Fruit fly (Drosophila melanogaster) whole organism, embryonic: ENCODE results near the gene Nxf3.

Experiments used
- Adf1 ChIP-seq: fragments of 200-800 bp; sonication (Bioruptor generic); IDR thresholded peaks from 2 replicates; pipeline ENCODE4 v1.3.6; 2022; ENCODE audit warnings: missing biosample characterization, missing genetic modification characterization
- Atf6 ChIP-seq: fragments of 200-800 bp; sonication (Bioruptor generic); IDR thresholded peaks from 2 replicates; pipeline ENCODE4 v1.3.6; 2022; ENCODE audit warnings: missing biosample characterization, missing genetic modification characterization
- CG1024 ChIP-seq: fragments of 200-800 bp; sonication (Bioruptor generic); IDR thresholded peaks from 2 replicates; pipeline ENCODE4 v1.3.6; 2022; ENCODE audit warnings: missing biosample characterization, missing genetic modification characterization
- CG10321 ChIP-seq: fragments of 200-800 bp; sonication (Bioruptor generic); IDR thresholded peaks from 2 replicates; pipeline ENCODE4 v1.3.6; 2022; ENCODE audit warnings: missing biosample characterization, missing genetic modification characterization
- CG10565 ChIP-seq: fragments of 200-800 bp; sonication (Bioruptor generic); optimal IDR thresholded peaks from 3 replicates; lab custom pipeline; 2016; ENCODE audit warnings: missing biosample characterization, mild to moderate bottlenecking, missing genetic modification characterization
- CG11695 ChIP-seq: fragments of 200-800 bp; sonication (Bioruptor generic); IDR thresholded peaks from 3 replicates; pipeline ENCODE4 v1.3.6; 2022; ENCODE audit warnings: missing biosample characterization, missing genetic modification characterization
- CG12155 ChIP-seq: fragments of 200-800 bp; sonication (Bioruptor generic); optimal IDR thresholded peaks from 3 replicates; lab custom pipeline; 2016; ENCODE audit warnings: missing biosample characterization, missing genetic modification characterization
- CG1233 ChIP-seq: fragments of 200-800 bp; sonication (Bioruptor generic); optimal IDR thresholded peaks from 4 replicates; lab custom pipeline; 2018; ENCODE audit warnings: missing biosample characterization, mild to moderate bottlenecking, missing genetic modification characterization
- CG14441 ChIP-seq: fragments of 200-800 bp; sonication (Bioruptor generic); IDR thresholded peaks from 2 replicates; pipeline ENCODE4 v1.3.6; 2022; ENCODE audit warnings: missing biosample characterization, missing genetic modification characterization
- CG1529 ChIP-seq: fragments of 200-800 bp; sonication (Bioruptor generic); optimal IDR thresholded peaks from 3 replicates; lab custom pipeline; 2018; ENCODE audit warnings: missing biosample characterization, missing genetic modification characterization
- CG15696 ChIP-seq: fragments of 200-800 bp; sonication (Bioruptor generic); optimal IDR thresholded peaks from 2 replicates; lab custom pipeline; 2019; ENCODE audit warnings: missing biosample characterization, mild to moderate bottlenecking, missing genetic modification characterization, moderate library complexity
- CG16779 ChIP-seq: fragments of 200-800 bp; sonication (Bioruptor generic); IDR thresholded peaks from 2 replicates; pipeline ENCODE4 v1.3.6; 2022; ENCODE audit warnings: missing biosample characterization, missing genetic modification characterization
- CG17829 ChIP-seq: fragments of 200-800 bp; optimal IDR thresholded peaks from 2 replicates; lab custom pipeline; 2019; ENCODE audit warnings: missing biosample characterization, mild to moderate bottlenecking, missing genetic modification characterization, moderate library complexity
- CG2120 ChIP-seq: fragments of 200-800 bp; sonication (Bioruptor generic); optimal IDR thresholded peaks from 3 replicates; lab custom pipeline; 2016; ENCODE audit warnings: missing biosample characterization, missing genetic modification characterization
- CG30403 ChIP-seq: fragments of 200-800 bp; sonication (Bioruptor generic); optimal IDR thresholded peaks from 3 replicates; lab custom pipeline; 2016; ENCODE audit warnings: missing biosample characterization, missing genetic modification characterization
- CG33213 ChIP-seq: fragments of 200-800 bp; sonication (Bioruptor generic); optimal IDR thresholded peaks from 3 replicates; lab custom pipeline; 2016; ENCODE audit warnings: missing biosample characterization, missing genetic modification characterization
- CG33557 ChIP-seq: fragments of 200-800 bp; sonication (Bioruptor generic); optimal IDR thresholded peaks from 2 replicates; lab custom pipeline; 2019; ENCODE audit warnings: missing biosample characterization, mild to moderate bottlenecking, missing genetic modification characterization, moderate library complexity
- CG4360 ChIP-seq: fragments of 200-800 bp; sonication (Bioruptor generic); IDR thresholded peaks from 2 replicates; pipeline ENCODE4 v1.3.6; 2022; ENCODE audit warnings: missing biosample characterization, missing genetic modification characterization
- CG43689 ChIP-seq: fragments of 200-800 bp; sonication (Bioruptor generic); IDR thresholded peaks from 2 replicates; pipeline ENCODE4 v1.3.6; 2022; ENCODE audit warnings: missing biosample characterization, missing genetic modification characterization
- CG6175 ChIP-seq: fragments of 200-800 bp; sonication (Bioruptor generic); IDR thresholded peaks from 3 replicates; pipeline ENCODE4 v1.3.6; 2022; ENCODE audit warnings: missing biosample characterization, missing genetic modification characterization
- CG9876 ChIP-seq: fragments of 200-800 bp; sonication (Bioruptor generic); optimal IDR thresholded peaks from 2 replicates; lab custom pipeline; 2016; ENCODE audit warnings: missing biosample characterization, missing genetic modification characterization
- CTCF ChIP-seq: fragments of 200-800 bp; sonication (Bioruptor generic); optimal IDR thresholded peaks from 2 replicates; lab custom pipeline; 2017; ENCODE audit warnings: missing biosample characterization, mild to moderate bottlenecking, missing genetic modification characterization, moderate library complexity
- D19B ChIP-seq: fragments of 200-800 bp; sonication (Bioruptor generic); optimal IDR thresholded peaks from 2 replicates; lab custom pipeline; 2017; ENCODE audit warnings: missing biosample characterization, mild to moderate bottlenecking, missing genetic modification characterization
- E2f2 ChIP-seq: fragments of 200-800 bp; sonication (Bioruptor generic); IDR thresholded peaks from 2 replicates; pipeline ENCODE4 v1.3.6; 2022; ENCODE audit warnings: missing biosample characterization, missing genetic modification characterization
- Ets97D ChIP-seq: fragments of 200-800 bp; sonication (Bioruptor generic); optimal IDR thresholded peaks from 3 replicates; lab custom pipeline; 2016; ENCODE audit warnings: missing biosample characterization, missing genetic modification characterization
- Hey ChIP-seq: fragments of 200-800 bp; sonication (Bioruptor generic); optimal IDR thresholded peaks from 3 replicates; lab custom pipeline; 2018; ENCODE audit warnings: missing biosample characterization, mild to moderate bottlenecking, missing genetic modification characterization
- Hmx ChIP-seq: fragments of 200-800 bp; sonication (Bioruptor generic); optimal IDR thresholded peaks from 2 replicates; lab custom pipeline; 2016; ENCODE audit warnings: missing biosample characterization, missing genetic modification characterization
- Lhr ChIP-seq: fragments of 200-800 bp; sonication (Bioruptor generic); optimal IDR thresholded peaks from 3 replicates; lab custom pipeline; 2017; ENCODE audit warnings: mild to moderate bottlenecking, missing biosample characterization, missing genetic modification reagents, missing genetic modification characterization
- Neu2 ChIP-seq: fragments of 200-800 bp; sonication (Bioruptor generic); optimal IDR thresholded peaks from 3 replicates; lab custom pipeline; 2016; ENCODE audit warnings: missing biosample characterization, missing genetic modification characterization, borderline replicate concordance
- Rfx ChIP-seq: fragments of 200-800 bp; sonication (Bioruptor generic); IDR thresholded peaks from 2 replicates; pipeline ENCODE4 v1.3.6; 2022; ENCODE audit warnings: missing biosample characterization, missing genetic modification characterization
- Sox102F ChIP-seq: fragments of 200-800 bp; sonication (Bioruptor generic); optimal IDR thresholded peaks from 2 replicates; lab custom pipeline; 2018; ENCODE audit warnings: missing biosample characterization, mild to moderate bottlenecking, missing genetic modification characterization, moderate library complexity
- Taf1 ChIP-seq: fragments of 200-800 bp; sonication (Bioruptor generic); IDR thresholded peaks from 2 replicates; pipeline ENCODE4 v1.3.6; 2022; ENCODE audit warnings: missing biosample characterization, missing genetic modification characterization
- ac ChIP-seq: fragments of 200-800 bp; sonication (Bioruptor generic); optimal IDR thresholded peaks from 3 replicates; lab custom pipeline; 2017; ENCODE audit warnings: missing biosample characterization, mild to moderate bottlenecking, missing genetic modification characterization
- al ChIP-seq: fragments of 200-800 bp; sonication (Bioruptor generic); IDR thresholded peaks from 2 replicates; pipeline ENCODE4 v1.3.6; 2022; ENCODE audit warnings: missing biosample characterization, missing genetic modification characterization
- ato ChIP-seq: fragments of 200-800 bp; sonication (Bioruptor generic); IDR thresholded peaks from 2 replicates; pipeline ENCODE4 v1.3.6; 2022; ENCODE audit warnings: missing biosample characterization, missing genetic modification characterization; ENCODE audit not compliant: partially characterized antibody
- bab2 ChIP-seq: fragments of 200-800 bp; sonication (Bioruptor generic); optimal IDR thresholded peaks from 2 replicates; lab custom pipeline; 2016; ENCODE audit warnings: missing biosample characterization, missing genetic modification characterization
- caup ChIP-seq: fragments of 200-800 bp; sonication (Bioruptor generic); optimal IDR thresholded peaks from 3 replicates; lab custom pipeline; 2017; ENCODE audit warnings: missing biosample characterization, mild to moderate bottlenecking, missing genetic modification characterization, moderate library complexity; ENCODE audit not compliant: severe bottlenecking
- disco-r ChIP-seq: fragments of 200-800 bp; sonication (Bioruptor generic); optimal IDR thresholded peaks from 2 replicates; lab custom pipeline; 2016; ENCODE audit warnings: missing biosample characterization, missing genetic modification characterization
- gcm2 ChIP-seq: fragments of 200-800 bp; sonication (Bioruptor generic); optimal IDR thresholded peaks from 2 replicates; lab custom pipeline; 2016; ENCODE audit warnings: missing biosample characterization, missing genetic modification characterization
- ham ChIP-seq: fragments of 200-800 bp; sonication (Bioruptor generic); IDR thresholded peaks from 2 replicates; pipeline ENCODE4 v1.3.6; 2022; ENCODE audit warnings: missing biosample characterization, missing genetic modification characterization
- insv ChIP-seq, 2 experiments: fragments of 200-800 bp; sonication (Bioruptor generic); optimal IDR thresholded peaks; 3 replicates each; lab custom pipeline; 2016 to 2018; ENCODE audit warnings: missing biosample characterization in 2 of 2, missing genetic modification characterization in 2 of 2
- jigr1 ChIP-seq: fragments of 200-800 bp; sonication (Bioruptor generic); IDR thresholded peaks from 3 replicates; pipeline ENCODE4 v1.3.6; 2022; ENCODE audit warnings: missing biosample characterization, missing genetic modification characterization
- lab ChIP-seq: fragments of 200-800 bp; sonication (Bioruptor generic); optimal IDR thresholded peaks from 3 replicates; lab custom pipeline; 2017; ENCODE audit warnings: missing biosample characterization, missing genetic modification characterization, mild to moderate bottlenecking, moderate library complexity, missing genetic modification reagents
- psq ChIP-seq: fragments of 200-800 bp; sonication (Bioruptor generic); optimal IDR thresholded peaks from 2 replicates; lab custom pipeline; 2017; ENCODE audit warnings: missing biosample characterization, missing genetic modification characterization
- scrt ChIP-seq: fragments of 200-800 bp; sonication (Bioruptor generic); optimal IDR thresholded peaks from 2 replicates; lab custom pipeline; 2018; ENCODE audit warnings: missing biosample characterization, mild to moderate bottlenecking, missing genetic modification characterization, moderate library complexity
- sens ChIP-seq: fragments of 200-800 bp; sonication (Bioruptor generic); peaks from one replicate; lab custom pipeline; 2016; ENCODE audit warnings: missing biosample characterization, missing genetic modification characterization
- sisA ChIP-seq: fragments of 200-800 bp; sonication (Bioruptor generic); IDR thresholded peaks from 2 replicates; pipeline ENCODE4 v1.3.6; 2022; ENCODE audit warnings: missing biosample characterization, missing genetic modification characterization
- tgo ChIP-seq: fragments of 200-800 bp; sonication (Bioruptor generic); IDR thresholded peaks from 3 replicates; pipeline ENCODE4 v1.3.6; 2022; ENCODE audit warnings: missing biosample characterization, missing genetic modification characterization
- twi ChIP-seq: fragments of 200-800 bp; optimal IDR thresholded peaks from 2 replicates; lab custom pipeline; 2019; ENCODE audit warnings: missing biosample characterization, mild to moderate bottlenecking, missing genetic modification characterization, moderate library complexity
- vfl ChIP-seq: fragments of 200-800 bp; sonication (Bioruptor generic); optimal IDR thresholded peaks from 2 replicates; lab custom pipeline; 2016; ENCODE audit warnings: missing biosample characterization, missing genetic modification characterization
- vvl ChIP-seq: fragments of 200-800 bp; sonication (Bioruptor generic); IDR thresholded peaks from 2 replicates; pipeline ENCODE4 v1.3.6; 2022; ENCODE audit warnings: missing biosample characterization, missing genetic modification characterization
- zfh1 ChIP-seq: fragments of 200-800 bp; sonication (Bioruptor generic); IDR thresholded peaks from 3 replicates; pipeline ENCODE4 v1.3.6; 2022; ENCODE audit warnings: missing biosample characterization, missing genetic modification characterization

The Nxf3 gene

dm6 chr3L:14004963-14005458 lies 40.0 kb downstream of the Nxf3 start (continued):
- TF ChIP-seq CG30403 (GFP tag; lab: Kevin White, UChicago), result peak; percentile 97
- TF ChIP-seq CG33557 (GFP tag; lab: Kevin White, UChicago), result peak; percentile 53
- TF ChIP-seq scrt (GFP tag; lab: Kevin White, UChicago), result peak; percentile 86
- peak; percentile 98 for TF ChIP-seq sisA (GFP tag; lab: Robert Waterston, UW)
- TF ChIP-seq CG15696 (tag; lab: Kevin White, UChicago), result peak; percentile 68
- peak; percentile 97 for TF ChIP-seq CG2120
- TF ChIP-seq ac (GFP tag; lab: Kevin White, UChicago), result peak; percentile 43
- peak; percentile 58 for TF ChIP-seq CTCF (GFP tag; lab: Kevin White, UChicago)
- peak; percentile 97 for TF ChIP-seq vvl (GFP tag; lab: Robert Waterston, UW)
- peak; percentile 94 for TF ChIP-seq CG33213 (GFP tag; lab: Kevin White, UChicago)
- no peak for TF ChIP-seq D19B
- TF ChIP-seq CG43689 (GFP tag; lab: Robert Waterston, UW), result peak; percentile 92
- TF ChIP-seq CG11695 (GFP tag; lab: Robert Waterston, UW), result peak; percentile 77
- TF ChIP-seq CG10321 (GFP tag; lab: Robert Waterston, UW), result peak; percentile 86
- peak; percentile 75 for TF ChIP-seq Adf1
- TF ChIP-seq Sox102F (GFP tag; lab: Kevin White, UChicago), result peak; percentile 98
- TF ChIP-seq disco-r (GFP tag; lab: Kevin White, UChicago), result peak; percentile 87
- TF ChIP-seq Rfx (GFP tag; lab: Robert Waterston, UW), result peak; percentile 94
- TF ChIP-seq tgo, result peak; percentile 93
- peak; percentile 87 for TF ChIP-seq CG10565 (GFP tag; lab: Kevin White, UChicago)
- TF ChIP-seq CG1233 (GFP tag; lab: Kevin White, UChicago), result peak; percentile 93
- peak; percentile 99 for TF ChIP-seq sens (GFP tag; lab: Kevin White, UChicago)
- TF ChIP-seq ato (GFP tag; lab: Robert Waterston, UW), result no peak
- peak; percentile 91 for TF ChIP-seq CG12155 (GFP tag; lab: Kevin White, UChicago)
- peak; percentile 85 for TF ChIP-seq twi (tag; lab: Kevin White, UChicago)
- peak; percentile 88 for TF ChIP-seq CG16779
- peak; percentile 78 for TF ChIP-seq ham
- TF ChIP-seq psq (GFP tag; lab: Kevin White, UChicago), result peak; percentile 85
- peak; percentile 95 for TF ChIP-seq caup
- peak; percentile 6 to 59 for TF ChIP-seq insv (GFP tag; optimal IDR thresholded peaks at IDR 0.05; lab: Kevin White, UChicago)
- TF ChIP-seq CG4360 (GFP tag; lab: Robert Waterston, UW), result peak; percentile 91
- TF ChIP-seq CG1529 (GFP tag; lab: Kevin White, UChicago), result peak; percentile 91
- TF ChIP-seq al (GFP tag; lab: Robert Waterston, UW), result peak; percentile 76; the same call in 1 of the 2 replicates
- TF ChIP-seq Neu2 (GFP tag; lab: Kevin White, UChicago), result peak; percentile 58
- peak; percentile 94 for TF ChIP-seq zfh1
- peak; percentile 87 for TF ChIP-seq CG17829 (tag; lab: Kevin White, UChicago)
- TF ChIP-seq Ets97D, result peak; percentile 81
- peak; percentile 77; the same call in 2 of the 3 replicates for TF ChIP-seq jigr1 (GFP tag; lab: Robert Waterston, UW)
- peak; percentile 97 for TF ChIP-seq bab2 (GFP tag; lab: Kevin White, UChicago)
- 0 out of 3 replicates have a peak, but pooled peaks have one; percentile 40 for TF ChIP-seq CG6175 (GFP tag; lab: Robert Waterston, UW)
- TF ChIP-seq CG1024 (GFP tag; lab: Robert Waterston, UW), result peak; percentile 91
- TF ChIP-seq Atf6 (GFP tag; lab: Robert Waterston, UW), result peak; percentile 92
- peak; percentile 76 for TF ChIP-seq Taf1 (GFP tag; lab: Robert Waterston, UW)
- TF ChIP-seq CG9876 (GFP tag; lab: Kevin White, UChicago), result peak; percentile 87
- TF ChIP-seq E2f2, result peak; percentile 78
- TF ChIP-seq gcm2 (GFP tag; lab: Kevin White, UChicago), result peak; percentile 94
- TF ChIP-seq Hmx, result peak; percentile 88
- TF ChIP-seq vfl (GFP tag; lab: Kevin White, UChicago), result peak; percentile 88
- no peak for TF ChIP-seq Lhr (GFP tag; lab: Kevin White, UChicago)
- peak; percentile 98 for TF ChIP-seq CG14441 (GFP tag; lab: Robert Waterston, UW)
- peak; percentile 81 for TF ChIP-seq Hey
- peak; percentile 97 for TF ChIP-seq lab
